Fruit fly (Drosophila melanogaster) whole organism, embryonic: Measurements from ENCODE around the gene corto.

Experiments
- Aef1 ChIP-seq: fragments of 200-800 bp; sonication (Bioruptor generic); IDR thresholded peaks from 3 replicates; pipeline ENCODE4 v1.3.6; 2022; ENCODE audit warnings: missing biosample characterization, missing genetic modification characterization
- BEAF-32 ChIP-seq: fragments of 200-800 bp; sonication (Bioruptor generic); optimal IDR thresholded peaks from 3 replicates; lab custom pipeline; 2017; ENCODE audit warnings: missing biosample characterization, missing genetic modification characterization, mild to moderate bottlenecking, moderate library complexity, missing genetic modification reagents
- C15 ChIP-seq: fragments of 200-800 bp; sonication (Bioruptor generic); IDR thresholded peaks from 3 replicates; pipeline ENCODE4 v1.3.6; 2022; ENCODE audit warnings: missing biosample characterization, missing genetic modification characterization
- CG10321 ChIP-seq: fragments of 200-800 bp; sonication (Bioruptor generic); IDR thresholded peaks from 2 replicates; pipeline ENCODE4 v1.3.6; 2022; ENCODE audit warnings: missing biosample characterization, missing genetic modification characterization
- CG10959 ChIP-seq: fragments of 200-800 bp; sonication (Bioruptor generic); IDR thresholded peaks from 2 replicates; pipeline ENCODE4 v1.3.6; 2022; ENCODE audit warnings: missing biosample characterization, missing genetic modification characterization
- CG11504 ChIP-seq: fragments of 200-800 bp; sonication (Bioruptor generic); optimal IDR thresholded peaks from 3 replicates; lab custom pipeline; 2019; ENCODE audit warnings: missing biosample characterization, mild to moderate bottlenecking, missing genetic modification characterization, moderate library complexity
- CG15269 ChIP-seq: fragments of 200-800 bp; sonication (Bioruptor generic); optimal IDR thresholded peaks from 2 replicates; lab custom pipeline; 2018; ENCODE audit warnings: missing biosample characterization, mild to moderate bottlenecking, missing genetic modification characterization, moderate library complexity
- CG15696 ChIP-seq: fragments of 200-800 bp; sonication (Bioruptor generic); optimal IDR thresholded peaks from 2 replicates; lab custom pipeline; 2019; ENCODE audit warnings: missing biosample characterization, mild to moderate bottlenecking, missing genetic modification characterization, moderate library complexity
- CG1832 ChIP-seq: fragments of 200-800 bp; sonication (Bioruptor generic); optimal IDR thresholded peaks from 2 replicates; lab custom pipeline; 2017; ENCODE audit warnings: missing biosample characterization, mild to moderate bottlenecking, missing genetic modification characterization, inconsistent platforms
- CG18599 ChIP-seq: fragments of 200-800 bp; sonication (Bioruptor generic); optimal IDR thresholded peaks from 3 replicates; lab custom pipeline; 2017; ENCODE audit warnings: missing biosample characterization, missing genetic modification characterization, mild to moderate bottlenecking, moderate library complexity, missing genetic modification reagents
- CG2120 ChIP-seq: fragments of 200-800 bp; sonication (Bioruptor generic); optimal IDR thresholded peaks from 3 replicates; lab custom pipeline; 2016; ENCODE audit warnings: missing biosample characterization, missing genetic modification characterization
- CG31441 ChIP-seq: fragments of 200-800 bp; sonication (Bioruptor generic); IDR thresholded peaks from 2 replicates; pipeline ENCODE4 v1.3.6; 2022; ENCODE audit warnings: missing biosample characterization, missing genetic modification characterization
- CG32532 ChIP-seq: fragments of 200-800 bp; sonication (Bioruptor generic); IDR thresholded peaks from 2 replicates; pipeline ENCODE4 v1.3.6; 2022; ENCODE audit warnings: missing biosample characterization, missing genetic modification characterization
- CG32767 ChIP-seq: fragments of 200-800 bp; sonication (Bioruptor generic); IDR thresholded peaks from 2 replicates; pipeline ENCODE4 v1.3.6; 2022; ENCODE audit warnings: missing biosample characterization, missing genetic modification characterization
- CG34224 ChIP-seq: fragments of 200-800 bp; sonication (Bioruptor generic); IDR thresholded peaks from 3 replicates; pipeline ENCODE4 v1.3.6; 2022; ENCODE audit warnings: missing biosample characterization, missing genetic modification characterization; ENCODE audit not compliant: partially characterized antibody
- CG4404 ChIP-seq: fragments of 200-800 bp; sonication (Bioruptor generic); IDR thresholded peaks from 2 replicates; pipeline ENCODE4 v1.3.6; 2022; ENCODE audit warnings: missing biosample characterization, missing genetic modification characterization
- CG5245 ChIP-seq: fragments of 200-800 bp; sonication (Bioruptor generic); optimal IDR thresholded peaks from 3 replicates; lab custom pipeline; 2016; ENCODE audit warnings: missing biosample characterization, missing genetic modification characterization
- CG8924 ChIP-seq: fragments of 200-800 bp; optimal IDR thresholded peaks from 3 replicates; lab custom pipeline; 2019; ENCODE audit warnings: missing biosample characterization, mild to moderate bottlenecking, missing genetic modification characterization, moderate library complexity
- CG9727 ChIP-seq: fragments of 200-800 bp; sonication (Bioruptor generic); optimal IDR thresholded peaks from 3 replicates; lab custom pipeline; 2017; ENCODE audit warnings: missing biosample characterization, mild to moderate bottlenecking, missing genetic modification characterization
- CTCF ChIP-seq: fragments of 200-800 bp; sonication (Bioruptor generic); optimal IDR thresholded peaks from 2 replicates; lab custom pipeline; 2017; ENCODE audit warnings: missing biosample characterization, mild to moderate bottlenecking, missing genetic modification characterization, moderate library complexity
- Chrac-16 ChIP-seq: fragments of 200-800 bp; sonication (Bioruptor generic); optimal IDR thresholded peaks from 3 replicates; lab custom pipeline; 2016; ENCODE audit warnings: missing biosample characterization, missing genetic modification characterization
- Deaf1 ChIP-seq: fragments of 200-800 bp; optimal IDR thresholded peaks from 3 replicates; lab custom pipeline; 2019; ENCODE audit warnings: missing biosample characterization, mild to moderate bottlenecking, missing genetic modification characterization, moderate library complexity
- Dref ChIP-seq: fragments of 200-800 bp; sonication (Bioruptor generic); IDR thresholded peaks from 2 replicates; pipeline ENCODE4 v1.3.6; 2022; ENCODE audit warnings: missing biosample characterization, missing genetic modification characterization
- Gsc ChIP-seq: fragments of 200-800 bp; sonication (Bioruptor generic); IDR thresholded peaks from 2 replicates; pipeline ENCODE4 v1.3.6; 2022; ENCODE audit warnings: missing biosample characterization, missing genetic modification characterization
- Hmx ChIP-seq: fragments of 200-800 bp; sonication (Bioruptor generic); optimal IDR thresholded peaks from 2 replicates; lab custom pipeline; 2016; ENCODE audit warnings: missing biosample characterization, missing genetic modification characterization
- Hr3 ChIP-seq: fragments of 200-800 bp; sonication (Bioruptor generic); optimal IDR thresholded peaks from 3 replicates; lab custom pipeline; 2016; ENCODE audit warnings: missing biosample characterization, missing genetic modification characterization
- Hr51 ChIP-seq, 2 experiments: fragments of 200-800 bp; sonication (Bioruptor generic); optimal IDR thresholded peaks; 2 replicates in 1 of 2; 3 replicates in 1 of 2; lab custom pipeline; 2016 to 2018; ENCODE audit warnings: missing biosample characterization in 2 of 2, missing genetic modification characterization in 2 of 2, mild to moderate bottlenecking in 1 of 2, moderate library complexity in 1 of 2
- Lim3 ChIP-seq: fragments of 200-800 bp; sonication (Bioruptor generic); IDR thresholded peaks from 2 replicates; pipeline ENCODE4 v1.3.6; 2022; ENCODE audit warnings: missing biosample characterization, missing genetic modification characterization
- NK7.1 ChIP-seq: fragments of 200-800 bp; sonication (Bioruptor generic); optimal IDR thresholded peaks from 3 replicates; lab custom pipeline; 2016; ENCODE audit warnings: missing biosample characterization, missing genetic modification characterization
- Opbp ChIP-seq: fragments of 200-800 bp; sonication (Bioruptor generic); IDR thresholded peaks from 3 replicates; pipeline ENCODE4 v1.3.6; 2022; ENCODE audit warnings: missing biosample characterization, missing genetic modification characterization; ENCODE audit not compliant: partially characterized antibody
- Ravus ChIP-seq: fragments of 200-800 bp; sonication (Bioruptor generic); IDR thresholded peaks from 2 replicates; pipeline ENCODE4 v1.3.6; 2022; ENCODE audit warnings: missing biosample characterization, missing genetic modification characterization
- Sin3A ChIP-seq: fragments of >200 bp; optimal IDR thresholded peaks from 2 replicates; lab custom pipeline; 2018
- Sry-β ChIP-seq: fragments of 200-800 bp; sonication (Bioruptor generic); optimal IDR thresholded peaks from 2 replicates; lab custom pipeline; 2018; ENCODE audit warnings: missing biosample characterization, mild to moderate bottlenecking, missing genetic modification characterization, moderate library complexity
- TFAM ChIP-seq: fragments of 200-800 bp; sonication (Bioruptor generic); optimal IDR thresholded peaks from 2 replicates; lab custom pipeline; 2017; ENCODE audit warnings: missing biosample characterization, missing genetic modification characterization, inconsistent platforms
- Xbp1 ChIP-seq: fragments of 200-800 bp; sonication (Bioruptor generic); optimal IDR thresholded peaks from 3 replicates; lab custom pipeline; 2016; ENCODE audit warnings: missing biosample characterization, mild to moderate bottlenecking, missing genetic modification characterization
- YL-1 ChIP-seq: fragments of 200-800 bp; sonication (Bioruptor generic); optimal IDR thresholded peaks from 3 replicates; lab custom pipeline; 2017; ENCODE audit warnings: missing biosample characterization, mild to moderate bottlenecking, missing genetic modification characterization
- ac ChIP-seq: fragments of 200-800 bp; sonication (Bioruptor generic); optimal IDR thresholded peaks from 3 replicates; lab custom pipeline; 2017; ENCODE audit warnings: missing biosample characterization, mild to moderate bottlenecking, missing genetic modification characterization
- ara ChIP-seq: fragments of 200-800 bp; sonication (Bioruptor generic); IDR thresholded peaks from 2 replicates; pipeline ENCODE4 v1.3.6; 2022; ENCODE audit warnings: missing biosample characterization, missing genetic modification characterization
- ato ChIP-seq: fragments of 200-800 bp; sonication (Bioruptor generic); IDR thresholded peaks from 2 replicates; pipeline ENCODE4 v1.3.6; 2022; ENCODE audit warnings: missing biosample characterization, missing genetic modification characterization; ENCODE audit not compliant: partially characterized antibody
- ci ChIP-seq: fragments of 200-800 bp; sonication (Bioruptor generic); IDR thresholded peaks from 3 replicates; pipeline ENCODE4 v1.3.6; 2022; ENCODE audit warnings: missing biosample characterization, missing genetic modification characterization
- danr ChIP-seq: fragments of 200-800 bp; sonication (Bioruptor generic); IDR thresholded peaks from 2 replicates; pipeline ENCODE4 v1.3.6; 2022; ENCODE audit warnings: missing biosample characterization, missing genetic modification characterization
- dimm ChIP-seq: fragments of 200-800 bp; sonication (Bioruptor generic); IDR thresholded peaks from 2 replicates; pipeline ENCODE4 v1.3.6; 2022; ENCODE audit warnings: missing biosample characterization, missing genetic modification characterization
- exex ChIP-seq: fragments of 200-800 bp; sonication (Bioruptor generic); optimal IDR thresholded peaks from 4 replicates; lab custom pipeline; 2018; ENCODE audit warnings: missing biosample characterization, mild to moderate bottlenecking, missing genetic modification characterization, moderate library complexity
- gem ChIP-seq: fragments of 200-800 bp; sonication (Bioruptor generic); optimal IDR thresholded peaks from 2 replicates; lab custom pipeline; 2019; ENCODE audit warnings: missing biosample characterization, mild to moderate bottlenecking, missing genetic modification characterization, moderate library complexity
- gt ChIP-seq: fragments of 200-800 bp; sonication (Bioruptor generic); IDR thresholded peaks from 2 replicates; pipeline ENCODE4 v1.3.6; 2022; ENCODE audit warnings: missing biosample characterization, missing genetic modification characterization
- oc ChIP-seq: fragments of 200-800 bp; sonication (Bioruptor generic); optimal IDR thresholded peaks from 2 replicates; lab custom pipeline; 2018; ENCODE audit warnings: missing biosample characterization, mild to moderate bottlenecking, missing genetic modification characterization, moderate library complexity
- row ChIP-seq: fragments of 200-800 bp; sonication (Bioruptor generic); IDR thresholded peaks from 3 replicates; pipeline ENCODE4 v1.3.6; 2022; ENCODE audit warnings: missing biosample characterization, missing genetic modification characterization
- sisA ChIP-seq: fragments of 200-800 bp; sonication (Bioruptor generic); IDR thresholded peaks from 2 replicates; pipeline ENCODE4 v1.3.6; 2022; ENCODE audit warnings: missing biosample characterization, missing genetic modification characterization
- ssp ChIP-seq: fragments of 200-800 bp; sonication (Bioruptor generic); IDR thresholded peaks from 2 replicates; pipeline ENCODE4 v1.3.6; 2022; ENCODE audit warnings: missing biosample characterization, missing genetic modification characterization
- stwl ChIP-seq: fragments of 200-800 bp; sonication (Bioruptor generic); optimal IDR thresholded peaks from 3 replicates; lab custom pipeline; 2018; ENCODE audit warnings: missing biosample characterization, mild to moderate bottlenecking, missing genetic modification characterization, moderate library complexity
- vfl ChIP-seq: fragments of 200-800 bp; sonication (Bioruptor generic); optimal IDR thresholded peaks from 2 replicates; lab custom pipeline; 2016; ENCODE audit warnings: missing biosample characterization, missing genetic modification characterization
- zf30C ChIP-seq: fragments of 200-800 bp; sonication (Bioruptor generic); optimal IDR thresholded peaks from 3 replicates; lab custom pipeline; 2018; ENCODE audit warnings: missing biosample characterization, mild to moderate bottlenecking, missing genetic modification characterization

corto gene

DNA sequence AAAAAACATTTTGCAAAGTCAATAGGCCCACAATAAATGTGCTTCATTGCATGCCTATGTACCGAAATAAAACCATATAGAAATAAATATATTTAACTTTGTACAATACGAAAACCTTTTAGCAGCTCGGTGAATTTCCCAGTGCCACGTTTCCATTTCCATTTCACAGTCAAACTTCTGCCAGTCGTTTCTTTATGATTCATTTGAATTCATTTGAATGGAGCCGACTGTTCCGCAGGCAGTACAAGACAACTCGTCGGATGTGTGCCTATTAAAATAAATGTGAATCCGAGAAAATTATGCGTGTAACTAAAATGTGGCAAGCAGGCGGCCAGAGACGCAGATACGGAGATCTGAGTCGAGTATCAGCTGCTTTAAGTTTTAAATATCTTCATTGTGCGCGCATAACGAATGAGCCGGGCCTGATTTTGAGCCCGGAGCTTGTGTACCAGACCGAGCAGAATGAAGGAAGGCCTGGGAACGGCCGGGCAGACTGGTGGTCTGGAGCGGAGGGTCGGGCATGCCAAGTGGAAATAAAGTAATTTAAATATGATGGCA, 31.4 kb downstream of the corto start (continued):
- TF ChIP-seq BEAF-32 (GFP tag; lab: Kevin White, UChicago): no peak
- no peak for TF ChIP-seq CG32532 (GFP tag; lab: Robert Waterston, UW)
- no peak for TF ChIP-seq sisA (GFP tag; lab: Robert Waterston, UW)
- no peak for TF ChIP-seq Lim3 (GFP tag; lab: Robert Waterston, UW)
- TF ChIP-seq CG10321: no peak
- no peak for TF ChIP-seq Aef1 (GFP tag; lab: Robert Waterston, UW)
- no peak for TF ChIP-seq CG5245
- no peak for TF ChIP-seq CG2120 (GFP tag; lab: Kevin White, UChicago)
- TF ChIP-seq ssp (GFP tag; lab: Robert Waterston, UW): no peak
- peak; percentile 48 for TF ChIP-seq CG11504
- no peak for TF ChIP-seq CG10959 (GFP tag; lab: Robert Waterston, UW)
- no peak for TF ChIP-seq ci (GFP tag; lab: Robert Waterston, UW)
- TF ChIP-seq Gsc (GFP tag; lab: Robert Waterston, UW): no peak
- no peak for TF ChIP-seq Ravus (GFP tag; lab: Robert Waterston, UW)
- TF ChIP-seq Hr3 (GFP tag; lab: Kevin White, UChicago): no peak
- no peak for TF ChIP-seq zf30C (GFP tag; lab: Kevin White, UChicago)
- no peak for TF ChIP-seq CG4404 (GFP tag; lab: Robert Waterston, UW)
- TF ChIP-seq ato: no peak
- TF ChIP-seq oc (tag; lab: Kevin White, UChicago): no peak
- no peak for TF ChIP-seq exex (tag; lab: Kevin White, UChicago)
- no peak for TF ChIP-seq Sry-β (GFP tag; lab: Kevin White, UChicago)
- TF ChIP-seq ara (GFP tag; lab: Robert Waterston, UW): no peak
- TF ChIP-seq Hr51 (GFP tag; optimal IDR thresholded peaks at IDR 0.05; lab: Kevin White, UChicago): peak in 1 of 2 experiments; percentile 13
- TF ChIP-seq CG18599 (GFP tag; lab: Kevin White, UChicago): peak; percentile 26
- TF ChIP-seq danr (GFP tag; lab: Robert Waterston, UW): no peak
- TF ChIP-seq vfl: no peak
- TF ChIP-seq gt (GFP tag; lab: Robert Waterston, UW): no peak
- no peak for TF ChIP-seq CG32767 (GFP tag; lab: Robert Waterston, UW)
- no peak for TF ChIP-seq Sin3A (lab: Kevin White, UChicago)
- no peak for TF ChIP-seq C15
- TF ChIP-seq CTCF: no peak
- no peak for TF ChIP-seq CG34224 (GFP tag; lab: Robert Waterston, UW)
- no peak for TF ChIP-seq YL-1 (GFP tag; lab: Kevin White, UChicago)
- TF ChIP-seq Hmx (GFP tag; lab: Kevin White, UChicago): no peak
- TF ChIP-seq Deaf1: no peak
- no peak for TF ChIP-seq CG15696
- TF ChIP-seq Chrac-16 (GFP tag; lab: Kevin White, UChicago): no peak
- no peak for TF ChIP-seq Dref (GFP tag; lab: Robert Waterston, UW)
- TF ChIP-seq NK7.1 (GFP tag; lab: Kevin White, UChicago): no peak
- TF ChIP-seq dimm (GFP tag; lab: Robert Waterston, UW): no peak
- no peak for TF ChIP-seq TFAM (GFP tag; lab: Kevin White, UChicago)
- TF ChIP-seq Opbp (GFP tag; lab: Robert Waterston, UW): no peak
- TF ChIP-seq CG1832: no peak
- no peak for TF ChIP-seq ac
- TF ChIP-seq CG8924: no peak
- peak; percentile 14 for TF ChIP-seq Xbp1 (GFP tag; lab: Kevin White, UChicago)
- TF ChIP-seq CG9727 (GFP tag; lab: Kevin White, UChicago): no peak
- TF ChIP-seq stwl (tag; lab: Kevin White, UChicago): no peak
- TF ChIP-seq gem (tag; lab: Kevin White, UChicago): peak; percentile 46
- peak; percentile 25 for TF ChIP-seq CG15269 (tag; lab: Kevin White, UChicago)
- TF ChIP-seq row (GFP tag; lab: Robert Waterston, UW): 0 out of 3 replicates have a peak, but pooled peaks have one; percentile 20
- TF ChIP-seq CG31441 (GFP tag; lab: Robert Waterston, UW): 0 out of 2 replicates have a peak, but pooled peaks have one; percentile 13
